Worm (Caenorhabditis elegans) whole organism, mixed stage, embryonic: ENCODE data around the gene Y38H6C.24.

Experiments used
- M03D4.4 ChIP-seq: sonication (generic microtip); optimal IDR thresholded peaks from 2 replicates; lab custom pipeline; 2017; ENCODE audit warnings: mild to moderate bottlenecking, missing genetic modification characterization, missing compliant biosample characterization
- bed-3 ChIP-seq: fragments of 200-800 bp; sonication (Bioruptor generic); optimal IDR thresholded peaks from 3 replicates; lab custom pipeline; 2018; ENCODE audit warnings: mild to moderate bottlenecking, missing genetic modification characterization, moderate library complexity, missing compliant biosample characterization
- blmp-1 ChIP-seq: fragments of 150-350 bp; optimal IDR thresholded peaks from 2 replicates; lab custom pipeline; 2014; ENCODE audit warnings: missing biosample characterization, missing genetic modification characterization
- ceh-39 ChIP-seq: fragments of 150-350 bp; optimal IDR thresholded peaks from 2 replicates; lab custom pipeline; 2014; ENCODE audit warnings: missing biosample characterization, missing genetic modification characterization
- ceh-43 ChIP-seq: fragments of 200-800 bp; sonication (Bioruptor generic); optimal IDR thresholded peaks from 2 replicates; lab custom pipeline; 2018; ENCODE audit warnings: mild to moderate bottlenecking, missing genetic modification characterization, moderate library complexity, missing compliant biosample characterization
- ceh-83 ChIP-seq: fragments of 200-800 bp; sonication (Bioruptor generic); optimal IDR thresholded peaks from 2 replicates; lab custom pipeline; 2018; ENCODE audit warnings: mild to moderate bottlenecking, missing genetic modification characterization, missing compliant biosample characterization
- ces-1 ChIP-seq: fragments of 150-350 bp; optimal IDR thresholded peaks from 2 replicates; lab custom pipeline; 2014; ENCODE audit warnings: missing biosample characterization, missing genetic modification reagents, missing genetic modification characterization
- cnd-1 ChIP-seq: fragments of 200-800 bp; sonication (Bioruptor generic); optimal IDR thresholded peaks from 2 replicates; lab custom pipeline; 2018; ENCODE audit warnings: mild to moderate bottlenecking, missing genetic modification characterization, missing compliant biosample characterization
- drap-1 ChIP-seq: fragments of 200-800 bp; sonication (Bioruptor generic); optimal IDR thresholded peaks from 3 replicates; lab custom pipeline; 2018; ENCODE audit warnings: mild to moderate bottlenecking, missing genetic modification characterization, missing compliant biosample characterization
- elt-1 ChIP-seq: sonication (generic microtip); optimal IDR thresholded peaks from 2 replicates; lab custom pipeline; 2017; ENCODE audit warnings: missing genetic modification characterization, mild to moderate bottlenecking, missing compliant biosample characterization, antibody characterized with exemption, moderate library complexity, borderline replicate concordance; ENCODE audit not compliant: insufficient read depth
- elt-3 ChIP-seq: fragments of 150-350 bp; optimal IDR thresholded peaks from 2 replicates; lab custom pipeline; 2014; ENCODE audit warnings: missing biosample characterization, missing genetic modification characterization
- flh-1 ChIP-seq: fragments of 200-800 bp; sonication (Bioruptor generic); optimal IDR thresholded peaks from 2 replicates; lab custom pipeline; 2018; ENCODE audit warnings: mild to moderate bottlenecking, missing genetic modification characterization, moderate library complexity, missing compliant biosample characterization
- ham-2 ChIP-seq: fragments of 200-800 bp; sonication (Bioruptor generic); optimal IDR thresholded peaks from 2 replicates; lab custom pipeline; 2018; ENCODE audit warnings: mild to moderate bottlenecking, missing genetic modification characterization, missing compliant biosample characterization
- hlh-1 ChIP-seq: fragments of 150-350 bp; optimal IDR thresholded peaks from 2 replicates; lab custom pipeline; 2014; ENCODE audit warnings: missing biosample characterization, missing genetic modification reagents, missing genetic modification characterization
- lin-13 ChIP-seq: fragments of 150-350 bp; optimal IDR thresholded peaks from 2 replicates; lab custom pipeline; 2014; ENCODE audit warnings: missing biosample characterization, missing genetic modification characterization
- lin-32 ChIP-seq: fragments of 200-800 bp; sonication (Bioruptor generic); optimal IDR thresholded peaks from 2 replicates; lab custom pipeline; 2018; ENCODE audit warnings: mild to moderate bottlenecking, missing genetic modification characterization, missing compliant biosample characterization
- lsy-2 ChIP-seq: fragments of 150-350 bp; optimal IDR thresholded peaks from 2 replicates; lab custom pipeline; 2014; ENCODE audit warnings: missing biosample characterization, missing genetic modification characterization
- mab-5 ChIP-seq: fragments of 150-350 bp; optimal IDR thresholded peaks from 2 replicates; lab custom pipeline; 2014; ENCODE audit warnings: missing biosample characterization, missing genetic modification characterization
- mep-1 ChIP-seq: fragments of 150-350 bp; optimal IDR thresholded peaks from 2 replicates; lab custom pipeline; 2017; ENCODE audit warnings: missing biosample characterization, missing genetic modification reagents, missing genetic modification characterization, inconsistent platforms
- mls-2 ChIP-seq: sonication (generic microtip); optimal IDR thresholded peaks from 2 replicates; lab custom pipeline; 2016; ENCODE audit warnings: mild to moderate bottlenecking, missing genetic modification characterization, moderate library complexity, missing compliant biosample characterization
- nhr-12 ChIP-seq: fragments of 150-350 bp; optimal IDR thresholded peaks from 2 replicates; lab custom pipeline; 2014; ENCODE audit warnings: missing biosample characterization, missing genetic modification characterization
- nhr-2 ChIP-seq: fragments of 150-350 bp; optimal IDR thresholded peaks from 2 replicates; lab custom pipeline; 2014; ENCODE audit warnings: missing biosample characterization, missing genetic modification characterization
- nhr-237 ChIP-seq: fragments of 150-350 bp; optimal IDR thresholded peaks from 2 replicates; lab custom pipeline; 2014; ENCODE audit warnings: missing biosample characterization, missing genetic modification characterization
- nhr-28 ChIP-seq: fragments of 150-350 bp; optimal IDR thresholded peaks from 2 replicates; lab custom pipeline; 2014; ENCODE audit warnings: missing biosample characterization, missing genetic modification characterization
- nhr-76 ChIP-seq: sonication (generic microtip); optimal IDR thresholded peaks from 2 replicates; lab custom pipeline; 2017; ENCODE audit warnings: missing biosample characterization, missing genetic modification characterization
- pha-4 ChIP-seq: fragments of 150-350 bp; optimal IDR thresholded peaks from 2 replicates; lab custom pipeline; 2018; ENCODE audit warnings: missing biosample characterization, missing genetic modification reagents, missing genetic modification characterization
- sem-2 ChIP-seq: fragments of 200-800 bp; sonication (Bioruptor generic); optimal IDR thresholded peaks from 2 replicates; lab custom pipeline; 2018; ENCODE audit warnings: mild to moderate bottlenecking, missing genetic modification characterization, missing compliant biosample characterization
- snpc-4 ChIP-seq: fragments of 150-350 bp; optimal IDR thresholded peaks from 2 replicates; lab custom pipeline; 2014; ENCODE audit warnings: missing biosample characterization, missing genetic modification characterization
- sptf-1 ChIP-seq: sonication (generic microtip); optimal IDR thresholded peaks from 2 replicates; lab custom pipeline; 2017; ENCODE audit warnings: mild to moderate bottlenecking, missing genetic modification characterization, moderate library complexity, missing compliant biosample characterization
- tbx-8 ChIP-seq: fragments of 200-800 bp; sonication (Bioruptor generic); optimal IDR thresholded peaks from 2 replicates; lab custom pipeline; 2018; ENCODE audit warnings: mild to moderate bottlenecking, missing genetic modification characterization, moderate library complexity, missing compliant biosample characterization
- unc-39 ChIP-seq: fragments of 150-350 bp; optimal IDR thresholded peaks from 2 replicates; lab custom pipeline; 2014; ENCODE audit warnings: missing biosample characterization, missing genetic modification characterization
- unc-62 ChIP-seq: fragments of 150-350 bp; optimal IDR thresholded peaks from 2 replicates; lab custom pipeline; 2014; ENCODE audit warnings: missing biosample characterization, missing genetic modification reagents, missing genetic modification characterization
- zip-8 ChIP-seq: fragments of 150-350 bp; optimal IDR thresholded peaks from 2 replicates; lab custom pipeline; 2014; ENCODE audit warnings: missing biosample characterization, missing genetic modification characterization

Gene Y38H6C.24

ce11 chrV:20525816-20526459 is at the start of gene Y38H6C.24, which contains the start of gene srh-166:
TSS of gene Y38H6C.24 (plus strand) at chrV:20526435.
TSS of gene srh-166 (minus strand) at chrV:20525866.
- TF ChIP-seq flh-1 (GFP tag; lab: Kevin White, UChicago) (no peak), mep-1 (tag; lab: Kevin White, UChicago) (no peak), ceh-43 (GFP tag; lab: Kevin White, UChicago) (no peak), cnd-1 (no peak), tbx-8 (GFP tag; lab: Kevin White, UChicago) (no peak), elt-3 (tag; lab: Kevin White, UChicago) (no peak), nhr-2 (tag; lab: Kevin White, UChicago) (no peak), pha-4 (no peak), mab-5 (tag; lab: Kevin White, UChicago) (no peak)

DNA sequence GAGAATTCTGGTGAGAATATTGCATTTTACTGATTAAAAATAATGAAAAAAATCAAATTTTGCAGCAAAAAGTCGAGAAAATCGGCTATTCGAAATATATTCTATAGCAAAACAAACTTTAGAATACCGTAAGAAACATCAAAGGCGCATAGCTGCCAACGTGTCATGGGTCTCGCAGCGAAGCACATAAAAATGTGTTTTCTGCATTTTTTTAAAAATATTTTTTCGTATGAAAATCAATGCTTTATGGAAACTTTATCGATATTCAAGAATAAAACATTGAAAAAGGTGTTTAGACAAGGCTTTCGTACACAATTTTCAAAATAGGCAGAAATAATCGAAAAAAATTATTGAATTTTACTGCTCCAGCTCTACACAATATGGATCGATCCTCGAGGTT is 49.7 kb upstream of the Y38H6C.24 start:
- TF ChIP-seq snpc-4 (tag; lab: Kevin White, UChicago): no peak
- no peak for TF ChIP-seq nhr-2 (tag; lab: Kevin White, UChicago)
- no peak for TF ChIP-seq elt-3 (tag; lab: Kevin White, UChicago)
- no peak for TF ChIP-seq blmp-1 (tag; lab: Kevin White, UChicago)
- no peak for TF ChIP-seq sem-2 (GFP tag; lab: Kevin White, UChicago)
- no peak for TF ChIP-seq ceh-43 (GFP tag; lab: Kevin White, UChicago)
- no peak for TF ChIP-seq mls-2
- TF ChIP-seq sptf-1 (tag; lab: Kevin White, UChicago): no peak
- TF ChIP-seq unc-39 (tag; lab: Kevin White, UChicago): no peak
- no peak for TF ChIP-seq M03D4.4 (tag; lab: Kevin White, UChicago)
- TF ChIP-seq nhr-76 (tag; lab: Kevin White, UChicago): no peak
- no peak for TF ChIP-seq elt-1 (tag; lab: Kevin White, UChicago)
- TF ChIP-seq ceh-39 (tag; lab: Kevin White, UChicago): no peak
- no peak for TF ChIP-seq nhr-237 (tag; lab: Kevin White, UChicago)
- TF ChIP-seq lsy-2 (tag; lab: Kevin White, UChicago): no peak
- no peak for TF ChIP-seq lin-32 (GFP tag; lab: Kevin White, UChicago)
- TF ChIP-seq, all 35 proteins: peak for 0

DNA sequence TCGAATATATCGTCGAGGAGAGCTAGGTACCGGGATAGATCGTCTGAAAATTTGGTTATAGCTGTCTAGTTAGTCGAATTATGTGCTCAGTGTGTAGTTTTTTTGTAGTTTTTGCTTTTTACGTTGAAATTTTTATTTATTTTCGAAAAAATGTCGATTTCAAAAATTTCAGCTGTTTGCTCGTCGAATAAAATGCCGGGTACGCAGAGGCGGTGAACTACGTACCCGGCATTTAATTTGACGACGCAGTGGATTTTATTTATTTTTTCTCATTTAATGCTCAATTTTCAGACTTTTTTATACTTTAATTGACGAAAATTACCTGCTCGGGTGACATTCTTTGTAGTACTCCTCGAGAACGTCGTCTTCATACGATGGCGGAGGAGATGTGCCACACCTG is 49.3 kb upstream of the Y38H6C.24 start:
- TF ChIP-seq unc-62 (GFP tag; lab: Kevin White, UChicago): no peak
- no peak for TF ChIP-seq nhr-2 (tag; lab: Kevin White, UChicago)
- TF ChIP-seq lin-13 (tag; lab: Kevin White, UChicago): no peak
- TF ChIP-seq sptf-1 (tag; lab: Kevin White, UChicago): no peak
- TF ChIP-seq mep-1 (tag; lab: Kevin White, UChicago): no peak
- TF ChIP-seq mab-5 (tag; lab: Kevin White, UChicago): no peak
- TF ChIP-seq hlh-1 (tag; lab: Kevin White, UChicago): no peak
- TF ChIP-seq cnd-1: no peak
- no peak for TF ChIP-seq nhr-237 (tag; lab: Kevin White, UChicago)
- TF ChIP-seq mls-2: no peak
- TF ChIP-seq flh-1 (GFP tag; lab: Kevin White, UChicago): no peak
- TF ChIP-seq ces-1 (GFP tag; lab: Kevin White, UChicago): no peak
- TF ChIP-seq drap-1: no peak
- TF ChIP-seq ham-2: no peak
- TF ChIP-seq zip-8 (tag; lab: Kevin White, UChicago): no peak
- no peak for TF ChIP-seq nhr-28 (tag; lab: Kevin White, UChicago)
- TF ChIP-seq bed-3: no peak
- TF ChIP-seq lin-32 (GFP tag; lab: Kevin White, UChicago): no peak
- TF ChIP-seq, all 35 proteins: peak for 0

DNA sequence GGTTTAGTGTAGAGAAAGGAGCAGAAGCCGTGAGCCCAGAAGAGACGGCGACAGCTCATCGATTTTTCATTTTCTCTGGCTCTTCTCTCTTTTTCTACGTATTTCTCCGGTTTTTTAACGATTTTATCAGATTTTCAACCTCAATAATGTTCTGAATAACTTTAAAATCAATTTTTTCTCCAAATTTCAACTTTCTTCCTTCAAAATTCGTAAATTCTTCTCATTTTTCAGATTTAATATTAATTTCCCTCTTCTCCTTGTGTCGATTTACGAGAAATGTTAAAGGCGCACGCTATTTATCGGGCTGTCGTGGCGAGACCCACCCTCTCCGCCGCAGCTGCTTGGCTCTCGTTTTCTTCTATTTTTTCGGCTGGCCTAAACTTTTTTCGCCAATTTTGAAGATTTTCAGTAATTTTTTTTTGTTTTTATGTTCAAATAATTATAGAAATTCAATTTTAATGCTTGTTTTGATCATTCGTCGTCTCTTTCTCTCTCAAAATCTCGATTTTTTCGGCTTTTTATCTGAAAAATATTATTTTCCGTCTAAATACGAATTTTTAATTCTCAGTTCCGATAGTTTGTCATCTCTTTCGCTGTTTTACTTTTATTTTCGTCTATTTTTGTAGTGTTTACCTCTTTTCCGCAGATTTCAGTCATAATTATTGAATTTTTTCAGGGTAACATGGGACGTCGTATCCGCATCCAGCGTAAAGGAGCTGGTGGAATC is 47.1 kb upstream of the Y38H6C.24 start, which contains the start of the genes calf-1 and rpl-2:
Gene calf-1, minus strand, starts transcription at position 77 of the 727 bp plus-strand sequence.
Gene rpl-2, plus strand, starts transcription at position 677 of the 727 bp plus-strand sequence.
- TF ChIP-seq lsy-2 (tag; lab: Kevin White, UChicago) (peak; percentile 71), drap-1 (peak; percentile 19), ces-1 (GFP tag; lab: Kevin White, UChicago) (peak; percentile 91), ceh-83 (GFP tag; lab: Kevin White, UChicago) (no peak), nhr-237 (tag; lab: Kevin White, UChicago) (peak; percentile 31), mep-1 (tag; lab: Kevin White, UChicago) (peak; percentile 82), nhr-12 (tag; lab: Kevin White, UChicago) (no peak), nhr-76 (tag; lab: Kevin White, UChicago) (no peak), sem-2 (GFP tag; lab: Kevin White, UChicago) (no peak), sptf-1 (tag; lab: Kevin White, UChicago) (peak; percentile 16), hlh-1 (tag; lab: Kevin White, UChicago) (peak; percentile 70), ham-2 (peak; percentile 5), lin-13 (tag; lab: Kevin White, UChicago) (peak; percentile 58), tbx-8 (GFP tag; lab: Kevin White, UChicago) (no peak)
